Worm (Caenorhabditis elegans): ENCODE data around the gene F47E1.4.
A peak's percentile ranks its signal among the peaks of the same experiment; 100 is the strongest.

F47E1.4 gene

DNA sequence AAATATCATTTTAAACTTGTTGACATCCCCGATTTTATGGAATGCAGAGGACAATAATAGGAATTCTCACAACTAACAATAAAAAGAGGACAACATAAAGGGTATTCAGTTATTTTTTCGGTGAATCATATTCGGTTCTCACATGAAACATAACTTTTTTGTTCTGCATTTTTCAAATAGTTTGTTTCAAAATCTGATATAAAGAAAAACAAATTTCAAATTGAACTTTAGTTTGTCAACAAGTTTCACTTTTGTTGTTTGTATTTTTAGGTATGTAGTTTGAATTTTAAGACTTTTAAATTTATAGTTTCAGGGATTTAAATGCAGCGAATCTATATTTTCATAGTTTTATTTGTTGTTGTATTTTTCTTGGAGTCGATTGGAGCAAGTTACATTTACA is at the start of gene F47E1.4:
Gene F47E1.4 (plus strand): TSS at position 301 of the 400 bp plus-strand sequence.
- TF ChIP-seq nhr-21 (tag; optimal IDR thresholded peaks at IDR 0.05): no peak
- no peak for TF ChIP-seq nhr-10 (tag; optimal IDR thresholded peaks at IDR 0.05)
- no peak for TF ChIP-seq mdl-1 (tag; optimal IDR thresholded peaks at IDR 0.05)
- no peak for TF ChIP-seq mbf-1 (tag; optimal IDR thresholded peaks at IDR 0.05)
- no peak for TF ChIP-seq unc-55 (GFP tag; optimal IDR thresholded peaks at IDR 0.05)
- TF ChIP-seq elt-1 (tag; optimal IDR thresholded peaks at IDR 0.05): no peak
- TF ChIP-seq F13H6.1 (tag; optimal IDR thresholded peaks at IDR 0.05): no peak
- TF ChIP-seq crh-2 (tag; optimal IDR thresholded peaks at IDR 0.05): no peak
- no peak for TF ChIP-seq C34F6.9 (tag; optimal IDR thresholded peaks at IDR 0.05)
- no peak for TF ChIP-seq zag-1 (tag; optimal IDR thresholded peaks at IDR 0.05)
- TF ChIP-seq nhr-77 (tag; optimal IDR thresholded peaks at IDR 0.05): no peak

DNA sequence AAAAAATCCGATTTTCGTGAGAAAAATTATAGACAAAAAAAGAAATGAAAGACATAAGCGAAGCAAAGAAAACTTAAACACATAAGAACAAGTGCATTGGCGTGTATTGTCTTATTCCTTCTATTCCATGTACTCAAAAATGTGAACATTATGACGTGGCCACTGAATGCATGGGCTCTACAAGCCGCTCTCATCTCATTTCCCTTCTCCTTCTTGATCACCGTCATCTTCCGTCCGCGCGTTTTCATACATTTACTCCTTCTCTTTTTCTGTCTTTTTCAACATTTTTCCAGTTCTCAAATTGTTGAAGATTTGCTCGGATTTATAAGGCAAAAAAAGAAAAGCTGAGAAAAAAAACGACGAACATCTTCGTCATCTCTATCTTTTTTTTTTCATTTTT is 48.2 kb upstream of the F47E1.4 start:
- no peak for TF ChIP-seq lin-11 (tag; optimal IDR thresholded peaks at IDR 0.05)
- no peak for TF ChIP-seq gmeb-1 (tag; optimal IDR thresholded peaks at IDR 0.05)
- TF ChIP-seq nhr-129 (tag; optimal IDR thresholded peaks at IDR 0.05): no peak
- TF ChIP-seq nhr-11 (tag; optimal IDR thresholded peaks at IDR 0.05): no peak
- TF ChIP-seq skn-1 (tag; optimal IDR thresholded peaks at IDR 0.05): no peak
- no peak for TF ChIP-seq ztf-11 (tag; optimal IDR thresholded peaks at IDR 0.05)
- TF ChIP-seq nhr-25 (tag; optimal IDR thresholded peaks at IDR 0.05): no peak

DNA sequence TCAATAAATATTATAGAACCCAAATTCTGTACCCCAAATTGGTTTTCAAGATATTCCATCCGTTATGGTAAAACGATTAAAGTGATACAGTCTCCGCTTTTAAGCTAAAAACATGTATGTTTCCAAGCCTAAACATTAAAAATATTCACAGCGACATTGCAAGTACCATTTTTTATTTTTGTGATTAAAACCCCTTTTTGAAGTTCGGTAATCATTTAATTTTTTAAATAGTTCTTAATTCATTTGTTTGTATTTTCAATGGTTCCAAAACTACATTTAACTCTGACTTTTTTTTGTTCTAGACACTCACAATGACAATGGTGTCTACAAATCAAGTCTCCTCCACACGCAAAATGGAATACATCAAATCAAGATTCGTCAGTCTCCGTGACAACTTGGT is 47.2 kb upstream of the F47E1.4 start, which contains the start of gene T25B6.4:
Gene T25B6.4 (plus strand): TSS at position 301 of the 400 bp plus-strand sequence.
- TF ChIP-seq lin-11 (tag; optimal IDR thresholded peaks at IDR 0.05) (no peak), mbf-1 (tag; optimal IDR thresholded peaks at IDR 0.05) (no peak), alr-1 (tag; optimal IDR thresholded peaks at IDR 0.05) (no peak), nhr-23 (tag; optimal IDR thresholded peaks at IDR 0.05) (no peak), nhr-10 (tag; optimal IDR thresholded peaks at IDR 0.05) (no peak), nhr-11 (tag; optimal IDR thresholded peaks at IDR 0.05) (no peak), ZK546.5 (tag; optimal IDR thresholded peaks at IDR 0.05) (no peak), nhr-25 (tag; optimal IDR thresholded peaks at IDR 0.05) (no peak), peb-1 (tag; optimal IDR thresholded peaks at IDR 0.05) (no peak)

DNA sequence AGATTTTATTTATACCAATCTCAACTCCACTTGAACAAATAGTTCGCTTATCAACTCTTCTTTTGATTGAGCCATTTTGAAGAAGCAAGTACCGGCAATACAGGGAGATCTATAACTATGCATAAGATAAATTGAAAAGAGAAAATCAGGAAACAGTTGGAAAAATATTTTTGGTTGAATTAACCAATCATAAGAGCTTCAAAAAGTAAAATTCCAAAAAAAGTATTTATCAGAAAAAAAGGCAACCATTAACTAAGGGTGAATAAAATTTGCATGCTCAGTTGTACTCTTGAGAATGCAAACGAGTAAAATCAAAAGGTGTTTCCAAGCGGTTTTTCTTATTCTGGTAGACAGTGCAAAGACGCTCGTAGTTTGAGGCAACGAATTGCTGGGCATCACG is 41.0 kb upstream of the F47E1.4 start, which contains the start of gene T25B6.5:
Gene T25B6.5 (minus strand): TSS at position 101 of the 400 bp plus-strand sequence.
- TF ChIP-seq mbf-1 (tag; optimal IDR thresholded peaks at IDR 0.05): no peak

DNA sequence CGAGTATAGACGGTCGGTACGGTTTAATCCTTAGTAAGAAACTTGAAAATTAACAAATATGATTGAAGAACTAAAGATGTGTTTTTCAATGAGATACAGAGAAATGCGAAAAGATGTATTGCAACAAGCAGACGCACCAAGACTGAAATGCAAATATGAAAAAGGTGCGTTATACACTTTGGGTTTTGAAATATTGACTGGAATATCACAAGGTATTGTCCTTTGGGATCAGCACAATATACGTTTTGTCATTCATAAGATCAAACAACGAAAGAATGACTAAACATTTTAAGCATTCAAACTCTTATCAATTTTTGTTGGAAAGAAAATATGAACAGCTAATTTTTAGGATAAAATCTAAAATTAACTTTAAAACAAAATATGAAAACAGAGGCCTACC is 39.8 kb upstream of the F47E1.4 start, which contains the start of gene T25B6.6:
Gene T25B6.6 (minus strand): TSS at position 101 of the 400 bp plus-strand sequence.
- no peak for TF ChIP-seq ama-1 (optimal IDR thresholded peaks at IDR 0.05)
- no peak for TF ChIP-seq nhr-77 (tag; optimal IDR thresholded peaks at IDR 0.05)
- TF ChIP-seq elt-1 (tag; optimal IDR thresholded peaks at IDR 0.05): no peak
- TF ChIP-seq lsy-2 (tag; optimal IDR thresholded peaks at IDR 0.05): no peak
- no peak for TF ChIP-seq nhr-21 (tag; optimal IDR thresholded peaks at IDR 0.05)
- no peak for TF ChIP-seq nhr-237 (tag; optimal IDR thresholded peaks at IDR 0.05)
- no peak for TF ChIP-seq nhr-6 (tag; optimal IDR thresholded peaks at IDR 0.05)
- no peak for TF ChIP-seq ZK546.5 (tag; optimal IDR thresholded peaks at IDR 0.05)
- TF ChIP-seq ztf-1 (GFP tag; conservative IDR thresholded peaks at IDR 0.05): no peak

DNA sequence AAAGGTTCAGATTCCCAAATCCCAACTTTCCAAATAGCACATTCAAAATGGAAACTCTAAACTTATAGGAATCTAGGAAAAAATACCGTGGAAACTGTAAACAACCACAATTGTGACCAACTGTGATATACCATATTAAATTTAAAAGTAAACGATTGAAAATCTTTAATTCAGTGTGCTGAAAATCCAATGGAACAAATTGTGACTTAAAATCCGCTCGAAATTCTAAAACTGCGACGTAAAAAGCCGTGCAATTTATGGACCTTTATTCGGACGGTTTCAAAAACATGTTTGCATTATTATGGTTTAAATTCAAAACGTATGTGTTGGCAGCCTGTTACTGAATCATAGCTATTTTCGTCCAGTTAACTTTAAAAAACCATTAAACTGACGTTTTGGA is 38.8 kb upstream of the F47E1.4 start:
- TF ChIP-seq nhr-6 (tag; optimal IDR thresholded peaks at IDR 0.05): no peak
- TF ChIP-seq ztf-11 (tag; optimal IDR thresholded peaks at IDR 0.05): no peak
- TF ChIP-seq zag-1 (tag; optimal IDR thresholded peaks at IDR 0.05): no peak
- no peak for TF ChIP-seq nhr-77 (tag; optimal IDR thresholded peaks at IDR 0.05)
- TF ChIP-seq alr-1 (tag; optimal IDR thresholded peaks at IDR 0.05): no peak
- TF ChIP-seq ztf-4 (tag; optimal IDR thresholded peaks at IDR 0.05): no peak
- no peak for TF ChIP-seq elt-1 (tag; optimal IDR thresholded peaks at IDR 0.05)
- TF ChIP-seq gmeb-1 (tag; optimal IDR thresholded peaks at IDR 0.05): no peak
- TF ChIP-seq nhr-129 (tag; optimal IDR thresholded peaks at IDR 0.05): no peak
- TF ChIP-seq sem-4 (tag; optimal IDR thresholded peaks at IDR 0.05): no peak
- TF ChIP-seq peb-1 (tag; optimal IDR thresholded peaks at IDR 0.05): no peak
- TF ChIP-seq lsy-2 (tag; optimal IDR thresholded peaks at IDR 0.05): no peak
- TF ChIP-seq elt-3 (tag; optimal IDR thresholded peaks at IDR 0.05): no peak

DNA sequence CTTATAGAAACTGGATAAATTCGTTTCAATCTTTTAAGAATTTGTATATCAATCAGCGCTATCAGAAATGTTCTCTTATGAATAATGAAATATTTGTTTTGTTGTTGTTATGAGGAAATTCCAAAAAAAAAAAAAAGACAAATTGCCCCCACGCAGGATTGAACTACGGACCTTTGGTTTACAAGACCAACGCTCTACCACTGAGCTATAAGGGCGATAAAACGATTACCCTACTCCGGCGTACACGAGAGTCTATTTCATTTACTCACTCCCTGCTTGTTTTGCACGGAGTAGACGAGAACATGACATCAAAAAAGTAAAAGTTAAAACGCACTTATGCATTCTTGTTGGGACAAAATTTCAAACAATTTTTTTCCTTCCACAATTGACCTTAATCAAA is 38.4 kb upstream of the F47E1.4 start:
- no peak for TF ChIP-seq Y55F3AM.14 (GFP tag; optimal IDR thresholded peaks at IDR 0.05)
- TF ChIP-seq crh-2 (tag; optimal IDR thresholded peaks at IDR 0.05): peak; percentile 4
- TF ChIP-seq unc-62 (GFP tag; optimal IDR thresholded peaks at IDR 0.05): no peak
- peak; percentile 25 for TF ChIP-seq fos-1 (tag; optimal IDR thresholded peaks at IDR 0.05)
- peak; percentile 10 for TF ChIP-seq sma-3 (GFP tag; optimal IDR thresholded peaks at IDR 0.05)
- no peak for TF ChIP-seq nhr-25 (tag; optimal IDR thresholded peaks at IDR 0.05)
- TF ChIP-seq blmp-1 (tag; optimal IDR thresholded peaks at IDR 0.05; ENCODE audit: insufficient read depth): no peak
- no peak for TF ChIP-seq elt-3 (tag; optimal IDR thresholded peaks at IDR 0.05)
- TF ChIP-seq nhr-77 (tag; optimal IDR thresholded peaks at IDR 0.05): no peak
- TF ChIP-seq nhr-21 (tag; optimal IDR thresholded peaks at IDR 0.05): peak; percentile 26
- peak; percentile 42 for TF ChIP-seq sma-9 (GFP tag; optimal IDR thresholded peaks at IDR 0.05)
- no peak for TF ChIP-seq sma-9 (tag; optimal IDR thresholded peaks at IDR 0.05)
- no peak for TF ChIP-seq mab-5 (tag; optimal IDR thresholded peaks at IDR 0.05)
- TF ChIP-seq ceh-82 (tag; optimal IDR thresholded peaks at IDR 0.05): no peak
- no peak for TF ChIP-seq unc-55 (GFP tag; optimal IDR thresholded peaks at IDR 0.05)
- no peak for TF ChIP-seq lin-39 (tag; optimal IDR thresholded peaks at IDR 0.05)
- TF ChIP-seq nhr-129 (tag; optimal IDR thresholded peaks at IDR 0.05): no peak
